Fruit fly (Drosophila melanogaster) whole organism, embryonic: Measurements from ENCODE around the gene Jupiter.

Source experiments
- Bgb ChIP-seq: fragments of 200-800 bp; sonication (Bioruptor generic); IDR thresholded peaks from 2 replicates; pipeline ENCODE4 v1.3.6; 2022; ENCODE audit warnings: missing biosample characterization, missing genetic modification characterization; ENCODE audit not compliant: partially characterized antibody
- CG12071 ChIP-seq: fragments of 200-800 bp; sonication (Bioruptor generic); optimal IDR thresholded peaks from 3 replicates; lab custom pipeline; 2018; ENCODE audit warnings: missing biosample characterization, mild to moderate bottlenecking, missing genetic modification characterization
- CG12236 ChIP-seq: fragments of 200-800 bp; sonication (Bioruptor generic); optimal IDR thresholded peaks from 2 replicates; lab custom pipeline; 2016; ENCODE audit warnings: missing biosample characterization, missing genetic modification characterization
- CG13424 ChIP-seq: fragments of 200-800 bp; sonication (Bioruptor generic); optimal IDR thresholded peaks from 2 replicates; lab custom pipeline; 2019; ENCODE audit warnings: missing biosample characterization, mild to moderate bottlenecking, missing genetic modification characterization, moderate library complexity
- CG13775 ChIP-seq: fragments of 200-800 bp; sonication (Bioruptor generic); optimal IDR thresholded peaks from 3 replicates; lab custom pipeline; 2017; ENCODE audit warnings: missing biosample characterization, mild to moderate bottlenecking, missing genetic modification characterization
- CG14014 ChIP-seq: fragments of 200-800 bp; sonication (Bioruptor generic); IDR thresholded peaks from 2 replicates; pipeline ENCODE4 v1.3.6; 2022; ENCODE audit warnings: missing biosample characterization, missing genetic modification characterization
- CG14860 ChIP-seq: fragments of 200-800 bp; sonication (Bioruptor generic); IDR thresholded peaks from 3 replicates; pipeline ENCODE4 v1.3.6; 2022; ENCODE audit warnings: missing biosample characterization, missing genetic modification characterization; ENCODE audit not compliant: partially characterized antibody
- CG2199 ChIP-seq: fragments of 200-800 bp; sonication (Bioruptor generic); IDR thresholded peaks from 3 replicates; pipeline ENCODE4 v1.3.6; 2022; ENCODE audit warnings: missing biosample characterization, missing genetic modification characterization
- CG2678 ChIP-seq: fragments of 200-800 bp; sonication (Bioruptor generic); optimal IDR thresholded peaks from 3 replicates; lab custom pipeline; 2019; ENCODE audit warnings: missing biosample characterization, mild to moderate bottlenecking, missing genetic modification characterization, moderate library complexity
- CG31441 ChIP-seq: fragments of 200-800 bp; sonication (Bioruptor generic); IDR thresholded peaks from 2 replicates; pipeline ENCODE4 v1.3.6; 2022; ENCODE audit warnings: missing biosample characterization, missing genetic modification characterization
- CG3838 ChIP-seq: fragments of 200-800 bp; sonication (Bioruptor generic); optimal IDR thresholded peaks from 3 replicates; lab custom pipeline; 2016; ENCODE audit warnings: missing biosample characterization, missing genetic modification characterization
- CG42726 ChIP-seq: fragments of 200-800 bp; sonication (Bioruptor generic); IDR thresholded peaks from 2 replicates; pipeline ENCODE4 v1.3.6; 2022; ENCODE audit warnings: missing biosample characterization, missing genetic modification characterization; ENCODE audit not compliant: partially characterized antibody
- CG4328 ChIP-seq: fragments of 200-800 bp; sonication (Bioruptor generic); optimal IDR thresholded peaks from 3 replicates; lab custom pipeline; 2017; ENCODE audit warnings: missing biosample characterization, missing genetic modification reagents, missing genetic modification characterization
- CG4404 ChIP-seq: fragments of 200-800 bp; sonication (Bioruptor generic); IDR thresholded peaks from 2 replicates; pipeline ENCODE4 v1.3.6; 2022; ENCODE audit warnings: missing biosample characterization, missing genetic modification characterization
- CG4424 ChIP-seq: fragments of 200-800 bp; sonication (Bioruptor generic); optimal IDR thresholded peaks from 3 replicates; lab custom pipeline; 2016; ENCODE audit warnings: missing biosample characterization, missing genetic modification characterization
- CG4617 ChIP-seq: fragments of 200-800 bp; sonication (Bioruptor generic); optimal IDR thresholded peaks from 3 replicates; lab custom pipeline; 2016; ENCODE audit warnings: missing biosample characterization, missing genetic modification characterization, borderline replicate concordance
- CG7556 ChIP-seq: fragments of 200-800 bp; sonication (Bioruptor generic); optimal IDR thresholded peaks from 2 replicates; lab custom pipeline; 2017; ENCODE audit warnings: missing biosample characterization, mild to moderate bottlenecking, missing genetic modification characterization
- CG8290 ChIP-seq, 3 experiments: fragments of 200-800 bp; sonication (Bioruptor generic); optimal IDR thresholded peaks; 2 replicates each; lab custom pipeline; 2016 to 2019; ENCODE audit warnings: missing biosample characterization in 3 of 3, missing genetic modification characterization in 3 of 3, mild to moderate bottlenecking in 2 of 3, moderate library complexity in 1 of 3
- CG9876 ChIP-seq: fragments of 200-800 bp; sonication (Bioruptor generic); optimal IDR thresholded peaks from 2 replicates; lab custom pipeline; 2016; ENCODE audit warnings: missing biosample characterization, missing genetic modification characterization
- CTCF ChIP-seq: fragments of 200-800 bp; sonication (Bioruptor generic); optimal IDR thresholded peaks from 2 replicates; lab custom pipeline; 2017; ENCODE audit warnings: missing biosample characterization, mild to moderate bottlenecking, missing genetic modification characterization, moderate library complexity
- CrebB ChIP-seq: fragments of 200-800 bp; sonication (Bioruptor generic); optimal IDR thresholded peaks from 3 replicates; lab custom pipeline; 2018; ENCODE audit warnings: missing biosample characterization, mild to moderate bottlenecking, missing genetic modification characterization
- Eip74EF ChIP-seq, 2 experiments: fragments of 200-800 bp in 1 of 2; fragments of >200 bp in 1 of 2; sonication (Bioruptor generic) in 1 of 2; optimal IDR thresholded peaks; 2 replicates each; lab custom pipeline; 2017 to 2019; ENCODE audit warnings: missing biosample characterization in 2 of 2, missing genetic modification characterization in 2 of 2, mild to moderate bottlenecking in 1 of 2, moderate library complexity in 1 of 2
- Gsc ChIP-seq: fragments of 200-800 bp; sonication (Bioruptor generic); IDR thresholded peaks from 2 replicates; pipeline ENCODE4 v1.3.6; 2022; ENCODE audit warnings: missing biosample characterization, missing genetic modification characterization
- Gug ChIP-seq: fragments of 200-800 bp; sonication (Bioruptor generic); IDR thresholded peaks from 4 replicates; pipeline ENCODE4 v1.3.6; 2022; ENCODE audit warnings: missing biosample characterization, missing genetic modification characterization
- Hey ChIP-seq: fragments of 200-800 bp; sonication (Bioruptor generic); optimal IDR thresholded peaks from 3 replicates; lab custom pipeline; 2018; ENCODE audit warnings: missing biosample characterization, mild to moderate bottlenecking, missing genetic modification characterization
- MTF-1 ChIP-seq: fragments of 200-800 bp; sonication (Bioruptor generic); optimal IDR thresholded peaks from 2 replicates; lab custom pipeline; 2018; ENCODE audit warnings: missing biosample characterization, mild to moderate bottlenecking, missing genetic modification characterization, borderline replicate concordance
- Max ChIP-seq: fragments of 200-800 bp; sonication (Bioruptor generic); optimal IDR thresholded peaks from 2 replicates; lab custom pipeline; 2016; ENCODE audit warnings: missing biosample characterization, mild to moderate bottlenecking, missing genetic modification characterization
- Rx ChIP-seq: fragments of 200-800 bp; sonication (Bioruptor generic); IDR thresholded peaks from 2 replicates; pipeline ENCODE4 v1.3.6; 2022; ENCODE audit warnings: missing biosample characterization, missing genetic modification characterization
- Sin3A ChIP-seq: fragments of >200 bp; optimal IDR thresholded peaks from 2 replicates; lab custom pipeline; 2018
- Sox100B ChIP-seq: fragments of 200-800 bp; sonication (Bioruptor generic); optimal IDR thresholded peaks from 3 replicates; lab custom pipeline; 2018; ENCODE audit warnings: missing biosample characterization, mild to moderate bottlenecking, missing genetic modification characterization
- ase ChIP-seq: fragments of 200-800 bp; sonication (Bioruptor generic); IDR thresholded peaks from 3 replicates; pipeline ENCODE4 v1.3.6; 2022; ENCODE audit warnings: missing biosample characterization, missing genetic modification characterization
- bab2 ChIP-seq: fragments of 200-800 bp; sonication (Bioruptor generic); optimal IDR thresholded peaks from 2 replicates; lab custom pipeline; 2016; ENCODE audit warnings: missing biosample characterization, missing genetic modification characterization
- cato ChIP-seq: fragments of 200-800 bp; sonication (Bioruptor generic); optimal IDR thresholded peaks from 2 replicates; lab custom pipeline; 2016; ENCODE audit warnings: missing biosample characterization, missing genetic modification characterization, borderline replicate concordance
- fd64A ChIP-seq: fragments of 200-800 bp; sonication (Bioruptor generic); optimal IDR thresholded peaks from 3 replicates; lab custom pipeline; 2018; ENCODE audit warnings: missing biosample characterization, mild to moderate bottlenecking, missing genetic modification characterization
- gsb-n ChIP-seq: fragments of 200-800 bp; sonication (Bioruptor generic); optimal IDR thresholded peaks from 3 replicates; lab custom pipeline; 2018; ENCODE audit warnings: missing biosample characterization, mild to moderate bottlenecking, missing genetic modification characterization
- hkb ChIP-seq, 2 experiments: fragments of 200-800 bp in 1 of 2; fragments of >200 bp in 1 of 2; sonication (Bioruptor generic) in 1 of 2; IDR thresholded peaks in 1 of 2; optimal IDR thresholded peaks in 1 of 2; 2 replicates each; pipeline versions ENCODE4 v1.3.6 to Lab custom; 2017 to 2022; ENCODE audit warnings: missing biosample characterization in 1 of 2, missing genetic modification characterization in 1 of 2
- insv ChIP-seq, 2 experiments: fragments of 200-800 bp; sonication (Bioruptor generic); optimal IDR thresholded peaks; 3 replicates each; lab custom pipeline; 2016 to 2018; ENCODE audit warnings: missing biosample characterization in 2 of 2, missing genetic modification characterization in 2 of 2
- lola ChIP-seq, 3 experiments: fragments of >200 bp in 2 of 3; fragments of 200-800 bp in 1 of 3; sonication (Bioruptor generic) in 1 of 3; optimal IDR thresholded peaks; 2 replicates each; lab custom pipeline; 2017 to 2019; ENCODE audit warnings: missing biosample characterization in 3 of 3, missing genetic modification characterization in 3 of 3, mild to moderate bottlenecking in 1 of 3, moderate library complexity in 1 of 3
- nau ChIP-seq: fragments of 200-800 bp; sonication (Bioruptor generic); optimal IDR thresholded peaks from 3 replicates; lab custom pipeline; 2017; ENCODE audit warnings: missing biosample characterization, mild to moderate bottlenecking, missing genetic modification characterization, missing genetic modification reagents
- nerfin-1 ChIP-seq: fragments of 200-800 bp; sonication (Bioruptor generic); optimal IDR thresholded peaks from 3 replicates; lab custom pipeline; 2019; ENCODE audit warnings: missing biosample characterization, mild to moderate bottlenecking, missing genetic modification characterization, moderate library complexity
- odd ChIP-seq: fragments of 200-800 bp; sonication (Bioruptor generic); optimal IDR thresholded peaks from 2 replicates; lab custom pipeline; 2017; ENCODE audit warnings: missing biosample characterization, mild to moderate bottlenecking, missing genetic modification characterization
- p53 ChIP-seq: fragments of 200-800 bp; sonication (Bioruptor generic); optimal IDR thresholded peaks from 2 replicates; lab custom pipeline; 2016; ENCODE audit warnings: missing biosample characterization, missing genetic modification characterization
- pan ChIP-seq, 4 experiments: fragments of >200 bp in 3 of 4; fragments of 200-800 bp in 1 of 4; sonication (Bioruptor generic) in 1 of 4; optimal IDR thresholded peaks in 3 of 4; IDR thresholded peaks in 1 of 4; 2 replicates each; pipeline versions ENCODE4 v1.3.6 to Lab custom; 2017 to 2022; ENCODE audit warnings: missing biosample characterization in 2 of 4, missing genetic modification characterization in 2 of 4, mixed read lengths in 1 of 4
- pros ChIP-seq: fragments of 200-800 bp; sonication (Bioruptor generic); optimal IDR thresholded peaks from 3 replicates; lab custom pipeline; 2019; ENCODE audit warnings: missing biosample characterization, mild to moderate bottlenecking, missing genetic modification characterization, moderate library complexity
- rib ChIP-seq: fragments of 200-800 bp; sonication (Bioruptor generic); IDR thresholded peaks from 2 replicates; pipeline ENCODE4 v1.3.6; 2022; ENCODE audit warnings: missing biosample characterization, missing genetic modification characterization
- sim ChIP-seq: fragments of 200-800 bp; sonication (Bioruptor generic); IDR thresholded peaks from 2 replicates; pipeline ENCODE4 v1.3.6; 2022; ENCODE audit warnings: missing biosample characterization, missing genetic modification characterization
- sqz ChIP-seq: fragments of 200-800 bp; sonication (Bioruptor generic); optimal IDR thresholded peaks from 3 replicates; lab custom pipeline; 2018; ENCODE audit warnings: missing biosample characterization, mild to moderate bottlenecking, missing genetic modification characterization
- stc ChIP-seq: fragments of 200-800 bp; sonication (Bioruptor generic); IDR thresholded peaks from 2 replicates; pipeline ENCODE4 v1.3.6; 2022; ENCODE audit warnings: missing biosample characterization, missing genetic modification characterization
- tx ChIP-seq: fragments of 200-800 bp; sonication (Bioruptor generic); optimal IDR thresholded peaks from 2 replicates; lab custom pipeline; 2016; ENCODE audit warnings: missing biosample characterization, missing genetic modification characterization
- yki ChIP-seq: fragments of >200 bp; optimal IDR thresholded peaks from 3 replicates; lab custom pipeline; 2018

Jupiter gene

dm6 chr3R:11589764-11590358, 29.8 kb downstream of the Jupiter start, which contains the start of gene CG6791 (continued):
- TF ChIP-seq Bgb (GFP tag; lab: Robert Waterston, UW) (peak; percentile 92), CG4424 (no peak), Max (GFP tag; lab: Kevin White, UChicago) (no peak), pros (GFP tag; lab: Kevin White, UChicago) (no peak), sim (GFP tag; lab: Robert Waterston, UW) (no peak), Gug (GFP tag; lab: Robert Waterston, UW) (no peak), nerfin-1 (tag; lab: Kevin White, UChicago) (no peak), CG2678 (no peak), ase (GFP tag; lab: Robert Waterston, UW) (no peak), Hey (tag; lab: Kevin White, UChicago) (no peak), CG3838 (no peak), CG9876 (no peak), CG13424 (tag; lab: Kevin White, UChicago) (no peak), lola (GFP tag; optimal IDR thresholded peaks at IDR 0.05; lab: Kevin White, UChicago) (no peak), CTCF (no peak), CG12071 (no peak), gsb-n (tag; lab: Kevin White, UChicago) (no peak), Eip74EF (GFP tag; optimal IDR thresholded peaks at IDR 0.05; lab: Kevin White, UChicago) (no peak), odd (GFP tag; lab: Kevin White, UChicago) (no peak), CG4328 (no peak), Sin3A (lab: Kevin White, UChicago) (peak; percentile 51), Rx (GFP tag; lab: Robert Waterston, UW) (no peak), CG4617 (GFP tag; lab: Kevin White, UChicago) (peak; percentile 72), CrebB (no peak), CG42726 (GFP tag; lab: Robert Waterston, UW) (peak; percentile 89), sqz (GFP tag; lab: Kevin White, UChicago) (no peak), hkb (optimal IDR thresholded peaks at IDR 0.05; lab: Kevin White, UChicago) (no peak), hkb (GFP tag; IDR thresholded peaks at IDR 0.05; lab: Robert Waterston, UW) (no peak), CG8290 (GFP tag; optimal IDR thresholded peaks at IDR 0.05; lab: Kevin White, UChicago) (no peak), CG8290 (tag; optimal IDR thresholded peaks at IDR 0.05; lab: Kevin White, UChicago) (no peak), cato (GFP tag; lab: Kevin White, UChicago) (no peak), Sox100B (GFP tag; lab: Kevin White, UChicago) (no peak), insv (GFP tag; optimal IDR thresholded peaks at IDR 0.05; lab: Kevin White, UChicago) (no peak), CG12236 (GFP tag; lab: Kevin White, UChicago) (no peak), pan (optimal IDR thresholded peaks at IDR 0.05; lab: Kevin White, UChicago) (no peak), pan (GFP tag; optimal IDR thresholded peaks at IDR 0.05 in 1 of 2, IDR thresholded peaks at IDR 0.05 in 1 of 2) (no peak), MTF-1 (no peak), CG2199 (GFP tag; lab: Robert Waterston, UW) (no peak), rib (GFP tag; lab: Robert Waterston, UW) (no peak), yki (lab: Kevin White, UChicago) (no peak), Gsc (no peak), fd64A (GFP tag; lab: Kevin White, UChicago) (no peak), p53 (GFP tag; lab: Kevin White, UChicago) (no peak), CG4404 (GFP tag; lab: Robert Waterston, UW) (no peak), bab2 (GFP tag; lab: Kevin White, UChicago) (no peak), CG14860 (peak; percentile 72), stc (GFP tag; lab: Robert Waterston, UW) (no peak), CG14014 (no peak), nau (no peak), tx (GFP tag; lab: Kevin White, UChicago) (no peak), CG13775 (no peak), CG7556 (no peak), CG31441 (no peak)
